Worm (Caenorhabditis elegans): ENCODE measurements around the gene nrde-2.

nrde-2 gene

DNA sequence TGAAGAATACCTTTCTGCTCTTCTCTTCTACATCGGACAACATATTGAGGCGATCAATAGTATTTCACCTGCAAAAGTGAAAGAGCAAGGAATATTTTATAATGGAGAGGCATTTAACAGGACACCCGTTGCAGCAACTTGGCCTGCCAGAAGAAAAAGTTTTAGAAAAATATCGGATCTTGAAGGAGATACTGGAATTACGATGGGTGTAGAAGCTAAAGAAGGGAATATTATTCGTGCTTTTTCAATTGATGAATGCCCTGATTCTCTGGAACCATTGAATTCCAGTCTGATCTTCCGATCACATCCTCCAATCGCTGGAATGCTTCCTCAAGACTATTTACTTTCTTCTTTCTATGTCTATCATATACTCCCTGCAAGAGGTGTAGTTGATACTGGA lies 13.8 kb upstream of the nrde-2 start:
- no peak for TF ChIP-seq fax-1 (tag; optimal IDR thresholded peaks at IDR 0.05)
- TF ChIP-seq nhr-11 (tag; optimal IDR thresholded peaks at IDR 0.05): no peak
- TF ChIP-seq unc-42 (tag; optimal IDR thresholded peaks at IDR 0.05): no peak
- TF ChIP-seq pha-4 (tag; optimal IDR thresholded peaks at IDR 0.05): no peak
- no peak for TF ChIP-seq hlh-8 (tag; optimal IDR thresholded peaks at IDR 0.05)
- no peak for TF ChIP-seq ceh-30 (tag; optimal IDR thresholded peaks at IDR 0.05)
- TF ChIP-seq Y22D7AL.16 (tag; optimal IDR thresholded peaks at IDR 0.05): no peak
- TF ChIP-seq dmd-4 (tag; optimal IDR thresholded peaks at IDR 0.05; ENCODE audit: borderline replicate concordance): no peak
- no peak for TF ChIP-seq odd-2 (tag; optimal IDR thresholded peaks at IDR 0.05)
- no peak for TF ChIP-seq mec-3 (tag; optimal IDR thresholded peaks at IDR 0.05; ENCODE audit: borderline replicate concordance)
- no peak for TF ChIP-seq hlh-6 (tag; optimal IDR thresholded peaks at IDR 0.05)
- no peak for TF ChIP-seq T23F11.4 (GFP tag; optimal IDR thresholded peaks at IDR 0.05)
- no peak for TF ChIP-seq ceh-48 (tag; optimal IDR thresholded peaks at IDR 0.05)
- TF ChIP-seq ceh-22 (tag; optimal IDR thresholded peaks at IDR 0.05): no peak
- TF ChIP-seq ceh-45 (GFP tag; IDR thresholded peaks at IDR 0.05): no peak
- no peak for TF ChIP-seq elt-2 (tag; optimal IDR thresholded peaks at IDR 0.05)
- no peak for TF ChIP-seq ceh-14 (tag; optimal IDR thresholded peaks at IDR 0.05)

DNA sequence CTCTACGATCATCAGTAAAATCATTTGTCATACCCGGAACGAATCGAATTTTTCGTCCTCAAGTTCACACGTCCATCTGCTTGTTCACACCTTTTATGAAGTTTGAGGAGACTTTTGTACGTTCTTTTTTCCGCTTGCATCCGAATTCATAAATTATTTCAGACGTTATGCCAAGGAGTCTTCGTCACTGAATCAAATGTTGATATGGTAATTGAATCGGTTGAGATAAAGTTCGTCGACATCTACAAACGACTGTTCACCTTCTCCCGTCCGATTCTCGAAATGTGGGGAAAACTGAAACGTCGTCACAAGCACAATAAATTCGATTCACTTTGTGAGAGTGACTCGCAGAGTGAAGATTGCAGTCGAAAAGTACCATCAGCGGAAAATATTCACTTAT lies 4.6 kb upstream of the nrde-2 start:
- TF ChIP-seq nhr-11 (tag; optimal IDR thresholded peaks at IDR 0.05): no peak
- no peak for TF ChIP-seq fkh-10 (GFP tag; optimal IDR thresholded peaks at IDR 0.05)
- TF ChIP-seq elt-2 (tag; optimal IDR thresholded peaks at IDR 0.05): no peak
- TF ChIP-seq unc-3 (GFP tag; conservative IDR thresholded peaks at IDR 0.05): no peak
- TF ChIP-seq unc-3 (tag; optimal IDR thresholded peaks at IDR 0.05): no peak
- no peak for TF ChIP-seq fax-1 (tag; optimal IDR thresholded peaks at IDR 0.05)
- no peak for TF ChIP-seq hlh-13 (GFP tag; optimal IDR thresholded peaks at IDR 0.05)
- TF ChIP-seq ceh-9 (tag; optimal IDR thresholded peaks at IDR 0.05): no peak
- no peak for TF ChIP-seq K09A11.1 (tag; optimal IDR thresholded peaks at IDR 0.05; ENCODE audit: insufficient read depth)
- TF ChIP-seq ceh-24 (tag; optimal IDR thresholded peaks at IDR 0.05): no peak
- no peak for TF ChIP-seq ceh-6 (GFP tag; optimal IDR thresholded peaks at IDR 0.05)
- no peak for TF ChIP-seq eyg-1 (tag; optimal IDR thresholded peaks at IDR 0.05)
- TF ChIP-seq hlh-30 (tag; optimal IDR thresholded peaks at IDR 0.05; ENCODE audit: insufficient read depth): no peak
- no peak for TF ChIP-seq gmeb-2 (tag; optimal IDR thresholded peaks at IDR 0.05)
- TF ChIP-seq pqm-1 (tag; optimal IDR thresholded peaks at IDR 0.05): no peak
- no peak for TF ChIP-seq F13H6.1 (tag; optimal IDR thresholded peaks at IDR 0.05)
- no peak for TF ChIP-seq mec-3 (tag; optimal IDR thresholded peaks at IDR 0.05; ENCODE audit: borderline replicate concordance)
- no peak for TF ChIP-seq ets-4 (tag; optimal IDR thresholded peaks at IDR 0.05)
- no peak for TF ChIP-seq ceh-31 (tag; optimal IDR thresholded peaks at IDR 0.05)
- no peak for TF ChIP-seq dmd-4 (tag; optimal IDR thresholded peaks at IDR 0.05; ENCODE audit: borderline replicate concordance)
- TF ChIP-seq syd-9 (tag; optimal IDR thresholded peaks at IDR 0.05): no peak

DNA sequence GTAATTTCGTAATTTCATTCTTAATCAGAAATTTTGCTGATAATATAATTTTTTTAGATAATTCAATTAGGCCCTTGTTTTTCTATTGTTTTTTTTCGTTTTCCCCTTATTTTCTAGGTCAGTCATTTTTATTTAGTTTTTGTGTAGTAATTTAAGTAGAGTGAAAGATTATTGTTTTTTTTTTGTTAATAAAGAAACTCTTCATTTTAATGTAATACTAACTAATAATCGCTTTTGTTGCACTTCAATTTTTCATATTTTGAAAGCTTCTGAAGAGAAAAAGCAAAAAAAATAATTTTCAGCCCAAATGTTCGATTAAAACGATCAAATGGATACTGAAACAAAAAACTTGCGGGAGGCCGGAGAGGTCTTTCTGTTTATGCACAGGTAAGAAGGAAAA lies 3.5 kb upstream of the nrde-2 start, which contains the start of gene F54B3.1:
F54B3.1 (plus strand) TSS at position 301 of the 400 bp plus-strand sequence.
- TF ChIP-seq lim-6 (tag; optimal IDR thresholded peaks at IDR 0.05) (no peak), sox-4 (tag; optimal IDR thresholded peaks at IDR 0.05) (no peak), dve-1 (tag; optimal IDR thresholded peaks at IDR 0.05) (no peak), gmeb-2 (tag; optimal IDR thresholded peaks at IDR 0.05) (no peak), ceh-48 (tag; optimal IDR thresholded peaks at IDR 0.05) (no peak), sdc-2 (tag; optimal IDR thresholded peaks at IDR 0.05) (no peak), ceh-22 (tag; optimal IDR thresholded peaks at IDR 0.05) (no peak), F13H6.1 (tag; optimal IDR thresholded peaks at IDR 0.05) (no peak), ceh-14 (tag; optimal IDR thresholded peaks at IDR 0.05) (no peak), pat-9 (tag; optimal IDR thresholded peaks at IDR 0.05) (no peak), ceh-31 (tag; optimal IDR thresholded peaks at IDR 0.05) (no peak), hlh-15 (tag; optimal IDR thresholded peaks at IDR 0.05) (no peak), nhr-11 (tag; optimal IDR thresholded peaks at IDR 0.05) (no peak), unc-42 (tag; optimal IDR thresholded peaks at IDR 0.05) (no peak), ceh-45 (GFP tag; IDR thresholded peaks at IDR 0.05) (no peak), ttx-3 (tag; optimal IDR thresholded peaks at IDR 0.05) (no peak), ceh-9 (tag; optimal IDR thresholded peaks at IDR 0.05) (no peak), ama-1 (optimal IDR thresholded peaks at IDR 0.05) (no peak), fkh-6 (tag; optimal IDR thresholded peaks at IDR 0.05) (no peak)

Measured in whole organism, late embryonic.